Worm (Caenorhabditis elegans) whole organism, L2 larva: Measurements from ENCODE around the gene C15H7.4.
A peak's percentile ranks its signal among the peaks of the same experiment; 100 is the strongest.

Source experiments
- C34F6.9 ChIP-seq: fragments of 150-350 bp; optimal IDR thresholded peaks from 2 replicates; lab custom pipeline; 2014; ENCODE audit warnings: missing biosample characterization, missing genetic modification characterization
- F13H6.1 ChIP-seq: sonication (generic microtip); optimal IDR thresholded peaks from 2 replicates; lab custom pipeline; 2016; ENCODE audit warnings: missing genetic modification characterization, missing compliant biosample characterization
- Y55F3AM.14 ChIP-seq: fragments of 200-800 bp; sonication (Bioruptor generic); optimal IDR thresholded peaks from 2 replicates; lab custom pipeline; 2018; ENCODE audit warnings: mild to moderate bottlenecking, missing genetic modification characterization, missing compliant biosample characterization
- ZK546.5 ChIP-seq: sonication (generic microtip); optimal IDR thresholded peaks from 2 replicates; lab custom pipeline; 2017; ENCODE audit warnings: missing biosample characterization, missing genetic modification characterization
- alr-1 ChIP-seq: fragments of 150-350 bp; optimal IDR thresholded peaks from 2 replicates; lab custom pipeline; 2014; ENCODE audit warnings: missing biosample characterization, missing genetic modification characterization
- ama-1 ChIP-seq: fragments of 150-350 bp; optimal IDR thresholded peaks from 2 replicates; lab custom pipeline; 2018; ENCODE audit warnings: inconsistent platforms
- blmp-1 ChIP-seq: sonication (generic microtip); optimal IDR thresholded peaks from 2 replicates; lab custom pipeline; 2017; ENCODE audit warnings: missing genetic modification characterization, mild to moderate bottlenecking, missing compliant biosample characterization, antibody characterized with exemption, moderate library complexity; ENCODE audit not compliant: insufficient read depth
- ceh-82 ChIP-seq: fragments of 150-350 bp; optimal IDR thresholded peaks from 2 replicates; lab custom pipeline; 2014; ENCODE audit warnings: missing biosample characterization, missing genetic modification characterization
- crh-2 ChIP-seq: sonication (generic microtip); optimal IDR thresholded peaks from 2 replicates; lab custom pipeline; 2017; ENCODE audit warnings: missing biosample characterization, missing genetic modification characterization
- dmd-4 ChIP-seq: sonication (generic microtip); optimal IDR thresholded peaks from 2 replicates; lab custom pipeline; 2017; ENCODE audit warnings: missing biosample characterization, missing genetic modification characterization
- elt-1 ChIP-seq: fragments of 150-350 bp; optimal IDR thresholded peaks from 2 replicates; lab custom pipeline; 2014; ENCODE audit warnings: missing biosample characterization, missing genetic modification characterization
- elt-3 ChIP-seq: sonication (generic microtip); optimal IDR thresholded peaks from 2 replicates; lab custom pipeline; 2017; ENCODE audit warnings: missing biosample characterization, missing genetic modification characterization
- fos-1 ChIP-seq: fragments of 150-350 bp; optimal IDR thresholded peaks from 2 replicates; lab custom pipeline; 2014; ENCODE audit warnings: missing biosample characterization, missing genetic modification characterization
- gmeb-1 ChIP-seq: fragments of 150-350 bp; optimal IDR thresholded peaks from 2 replicates; lab custom pipeline; 2014; ENCODE audit warnings: missing biosample characterization, missing genetic modification characterization
- lin-11 ChIP-seq: fragments of 150-350 bp; sonication (generic microtip); optimal IDR thresholded peaks from 2 replicates; lab custom pipeline; 2014; ENCODE audit warnings: missing biosample characterization, missing genetic modification characterization, inconsistent platforms, mixed read lengths
- lin-13 ChIP-seq: fragments of 150-350 bp; optimal IDR thresholded peaks from 2 replicates; lab custom pipeline; 2014; ENCODE audit warnings: missing biosample characterization, missing genetic modification reagents, missing genetic modification characterization
- lsy-2 ChIP-seq, 2 experiments: fragments of 150-350 bp in 1 of 2; sonication (generic microtip) in 1 of 2; optimal IDR thresholded peaks; 2 replicates each; lab custom pipeline; 2014 to 2017; ENCODE audit warnings: missing biosample characterization in 2 of 2, missing genetic modification characterization in 2 of 2
- mab-5 ChIP-seq: fragments of 150-350 bp; optimal IDR thresholded peaks from 2 replicates; lab custom pipeline; 2014; ENCODE audit warnings: missing biosample characterization, missing genetic modification characterization
- mbf-1 ChIP-seq: sonication (generic microtip); optimal IDR thresholded peaks from 2 replicates; lab custom pipeline; 2017; ENCODE audit warnings: missing biosample characterization, missing genetic modification characterization
- mdl-1 ChIP-seq, 2 experiments: fragments of 150-350 bp in 1 of 2; sonication (generic microtip) in 1 of 2; optimal IDR thresholded peaks; 2 replicates each; lab custom pipeline; 2017; ENCODE audit warnings: missing biosample characterization in 2 of 2, missing genetic modification characterization in 2 of 2
- nhr-11 ChIP-seq: fragments of 150-350 bp; optimal IDR thresholded peaks from 2 replicates; lab custom pipeline; 2014; ENCODE audit warnings: missing biosample characterization, missing genetic modification characterization
- nhr-129 ChIP-seq: fragments of 150-350 bp; optimal IDR thresholded peaks from 2 replicates; lab custom pipeline; 2014; ENCODE audit warnings: missing biosample characterization, missing genetic modification characterization
- nhr-21 ChIP-seq: fragments of 150-350 bp; optimal IDR thresholded peaks from 2 replicates; lab custom pipeline; 2014; ENCODE audit warnings: missing biosample characterization, missing genetic modification characterization
- nhr-23 ChIP-seq: fragments of 150-350 bp; optimal IDR thresholded peaks from 2 replicates; lab custom pipeline; 2014; ENCODE audit warnings: missing biosample characterization, missing genetic modification reagents, missing genetic modification characterization
- nhr-25 ChIP-seq: fragments of 150-350 bp; sonication (generic microtip); optimal IDR thresholded peaks from 3 replicates; lab custom pipeline; 2014; ENCODE audit warnings: missing biosample characterization, missing genetic modification characterization
- nhr-77 ChIP-seq: fragments of 150-350 bp; optimal IDR thresholded peaks from 2 replicates; lab custom pipeline; 2014; ENCODE audit warnings: missing biosample characterization, missing genetic modification characterization
- peb-1 ChIP-seq: fragments of 150-350 bp; optimal IDR thresholded peaks from 2 replicates; lab custom pipeline; 2014; ENCODE audit warnings: missing biosample characterization, missing genetic modification characterization
- sem-4 ChIP-seq: fragments of 150-350 bp; optimal IDR thresholded peaks from 2 replicates; lab custom pipeline; 2014; ENCODE audit warnings: missing biosample characterization, missing genetic modification reagents, missing genetic modification characterization
- skn-1 ChIP-seq: sonication (generic microtip); optimal IDR thresholded peaks from 2 replicates; lab custom pipeline; 2017; ENCODE audit warnings: missing biosample characterization, missing genetic modification characterization
- sma-3 ChIP-seq: sonication (generic microtip); optimal IDR thresholded peaks from 2 replicates; lab custom pipeline; 2016; ENCODE audit warnings: missing genetic modification reagents, missing genetic modification characterization, missing compliant biosample characterization
- sma-9 ChIP-seq, 2 experiments: fragments of 150-350 bp in 1 of 2; sonication (generic microtip) in 1 of 2; optimal IDR thresholded peaks; 2 replicates each; lab custom pipeline; 2014 to 2016; ENCODE audit warnings: missing genetic modification characterization in 2 of 2, mild to moderate bottlenecking in 1 of 2, missing biosample characterization in 1 of 2, missing compliant biosample characterization in 1 of 2, missing genetic modification reagents in 1 of 2, moderate library complexity in 1 of 2
- unc-39 ChIP-seq: fragments of 150-350 bp; optimal IDR thresholded peaks from 2 replicates; lab custom pipeline; 2014; ENCODE audit warnings: missing biosample characterization, missing genetic modification characterization
- unc-55 ChIP-seq: fragments of 150-350 bp; sonication (generic microtip); optimal IDR thresholded peaks from 3 replicates; lab custom pipeline; 2014; ENCODE audit warnings: missing biosample characterization, missing genetic modification reagents, missing genetic modification characterization
- ztf-1 ChIP-seq: fragments of 200-800 bp; sonication (Bioruptor generic); conservative IDR thresholded peaks from 2 replicates; pipeline ENCODE4 v1.3.6; 2022; ENCODE audit warnings: missing genetic modification characterization, missing compliant biosample characterization
- ztf-4 ChIP-seq: fragments of 150-350 bp; optimal IDR thresholded peaks from 2 replicates; lab custom pipeline; 2014; ENCODE audit warnings: missing biosample characterization, missing genetic modification characterization

C15H7.4 gene

DNA sequence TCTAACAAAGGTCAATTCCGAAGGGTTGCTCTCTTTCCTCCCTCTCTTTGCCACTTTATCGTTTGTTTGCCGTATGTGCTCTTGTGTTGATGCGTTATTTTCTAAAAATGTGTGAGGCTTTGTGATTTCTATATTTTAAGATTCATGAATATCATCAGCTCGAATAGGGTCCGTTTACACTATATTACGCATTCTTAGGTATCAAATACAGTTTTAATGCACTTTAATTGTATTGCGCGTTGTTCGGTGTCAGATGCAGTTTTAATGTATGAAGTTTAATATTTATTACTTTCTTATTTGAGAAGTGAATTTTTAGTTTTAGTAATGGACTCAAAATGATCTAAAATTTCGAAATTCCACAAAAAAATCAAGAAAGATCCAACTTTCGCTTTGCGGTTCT is 40.7 kb upstream of the C15H7.4 start, which contains the start of gene bud-31:
Gene bud-31 (minus strand): TSS at position 101 of the 400 bp plus-strand sequence.
- TF ChIP-seq gmeb-1 (tag; lab: Kevin White, UChicago) (no peak), lin-11 (tag; lab: Kevin White, UChicago) (no peak), elt-1 (tag; lab: Kevin White, UChicago) (no peak), blmp-1 (tag; lab: Kevin White, UChicago) (no peak), sma-3 (GFP tag; lab: Kevin White, UChicago) (no peak)

DNA sequence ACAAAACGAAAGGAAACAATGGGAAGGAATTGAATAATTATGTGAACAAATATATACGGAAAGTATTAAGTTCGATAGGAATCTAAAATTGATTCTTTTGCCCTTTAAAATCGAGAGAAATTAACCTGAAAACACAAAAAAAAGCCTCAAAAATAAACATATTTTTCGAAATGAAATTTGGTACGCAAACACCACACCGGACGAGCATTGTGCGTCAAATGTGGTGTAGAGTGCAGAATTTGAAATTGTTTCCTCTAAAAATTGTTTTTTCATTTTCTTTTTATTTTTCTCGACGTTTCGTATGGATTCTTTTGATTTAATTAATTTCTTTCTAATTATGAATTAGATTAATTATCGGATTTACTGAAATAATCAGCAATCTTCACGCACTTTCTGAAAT is 39.7 kb upstream of the C15H7.4 start:
- TF ChIP-seq C34F6.9 (tag; lab: Kevin White, UChicago) (peak; percentile 59), nhr-11 (tag; lab: Kevin White, UChicago) (no peak), ztf-4 (tag; lab: Kevin White, UChicago) (no peak), gmeb-1 (tag; lab: Kevin White, UChicago) (peak; percentile 21), dmd-4 (tag; lab: Kevin White, UChicago) (no peak), lsy-2 (tag; optimal IDR thresholded peaks at IDR 0.05; lab: Kevin White, UChicago) (peak in 1 of 2 experiments; percentile 55), nhr-25 (tag; lab: Kevin White, UChicago) (no peak), lin-11 (tag; lab: Kevin White, UChicago) (no peak), unc-55 (GFP tag; lab: Kevin White, UChicago) (peak; percentile 65), nhr-21 (tag; lab: Kevin White, UChicago) (no peak)

DNA sequence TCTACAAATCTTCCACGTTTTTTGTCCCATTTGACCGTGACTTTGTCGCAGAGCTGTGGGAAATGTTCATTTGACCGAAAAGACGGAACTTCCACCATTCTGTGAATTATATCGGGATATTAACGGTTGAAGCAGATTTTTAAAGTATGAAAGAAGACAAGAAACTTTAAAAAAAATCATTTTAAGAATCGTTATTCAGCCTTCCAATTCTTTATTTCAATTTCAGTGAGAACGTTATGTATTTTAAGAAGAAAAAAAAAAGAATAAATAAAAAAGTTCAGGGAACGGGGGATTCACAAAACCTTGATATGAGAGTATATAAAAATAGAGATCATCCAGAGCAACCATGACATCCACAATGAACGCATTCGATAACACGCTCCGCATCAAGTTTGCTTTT is 38.8 kb upstream of the C15H7.4 start, which contains the start of gene set-3:
Gene set-3 (minus strand): TSS at position 101 of the 400 bp plus-strand sequence.
- TF ChIP-seq mab-5 (tag; lab: Kevin White, UChicago) = no peak
- TF ChIP-seq lsy-2 (tag; optimal IDR thresholded peaks at IDR 0.05; lab: Kevin White, UChicago) = no peak
- TF ChIP-seq Y55F3AM.14 = no peak
- TF ChIP-seq peb-1 (tag; lab: Kevin White, UChicago) = no peak
- TF ChIP-seq ztf-1 = no peak
- TF ChIP-seq sem-4 (tag; lab: Kevin White, UChicago) = no peak
- TF ChIP-seq nhr-23 (tag; lab: Kevin White, UChicago) = no peak
- no peak for TF ChIP-seq ama-1

DNA sequence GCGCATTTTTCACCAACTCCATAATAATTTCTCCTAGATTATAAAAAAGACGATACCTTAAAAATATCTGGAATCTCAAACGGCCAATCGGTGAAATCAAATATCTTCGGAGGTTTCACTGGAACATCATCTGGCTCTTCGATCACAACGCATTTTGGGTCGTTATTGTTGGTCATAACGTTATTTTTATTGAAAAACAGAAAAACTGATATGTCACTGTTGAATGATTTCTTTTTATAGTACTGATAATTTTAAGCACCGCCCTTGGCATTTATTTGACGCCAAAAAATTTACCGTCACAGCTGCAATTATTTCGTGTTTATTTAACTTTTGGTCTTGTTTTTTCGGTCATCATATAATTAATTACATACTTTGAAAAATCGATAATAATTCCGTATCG is 34.3 kb upstream of the C15H7.4 start, which contains the start of gene best-5:
Gene best-5 (minus strand): TSS at position 210 of the 400 bp plus-strand sequence.
- TF ChIP-seq sma-9 (GFP tag; optimal IDR thresholded peaks at IDR 0.05; lab: Kevin White, UChicago) (no peak), sma-9 (tag; optimal IDR thresholded peaks at IDR 0.05; lab: Kevin White, UChicago) (no peak), lin-13 (no peak), ceh-82 (tag; lab: Kevin White, UChicago) (no peak), lsy-2 (tag; optimal IDR thresholded peaks at IDR 0.05; lab: Kevin White, UChicago) (no peak), nhr-11 (tag; lab: Kevin White, UChicago) (no peak), dmd-4 (tag; lab: Kevin White, UChicago) (no peak), lin-11 (tag; lab: Kevin White, UChicago) (no peak), ama-1 (no peak), nhr-129 (tag; lab: Kevin White, UChicago) (no peak), alr-1 (no peak), elt-3 (no peak), ZK546.5 (tag; lab: Kevin White, UChicago) (no peak), unc-39 (tag; lab: Kevin White, UChicago) (no peak), peb-1 (tag; lab: Kevin White, UChicago) (no peak), skn-1 (tag; lab: Kevin White, UChicago) (no peak), nhr-25 (tag; lab: Kevin White, UChicago) (no peak), mbf-1 (tag; lab: Kevin White, UChicago) (no peak), mdl-1 (tag; optimal IDR thresholded peaks at IDR 0.05; lab: Kevin White, UChicago) (no peak), ztf-4 (tag; lab: Kevin White, UChicago) (no peak), C34F6.9 (tag; lab: Kevin White, UChicago) (no peak)

DNA sequence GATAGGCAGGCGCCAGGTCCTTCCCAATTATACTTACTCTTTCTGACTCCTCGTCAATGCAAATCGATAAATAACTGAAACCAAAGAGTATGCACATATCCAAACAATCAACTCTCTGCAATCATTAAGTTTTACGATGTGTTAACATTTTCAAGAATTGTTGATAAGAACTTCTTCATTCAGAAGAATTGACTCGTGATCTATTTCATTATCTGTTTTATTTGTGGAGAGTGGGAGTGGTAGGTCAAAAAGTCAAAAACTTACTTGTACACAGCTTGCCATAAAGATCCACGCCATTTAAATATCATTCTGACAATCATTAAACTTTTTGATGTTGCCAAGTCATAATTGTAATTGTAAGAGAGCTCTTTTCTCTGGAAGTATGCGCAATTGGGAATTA is 33.7 kb upstream of the C15H7.4 start:
- no peak for TF ChIP-seq mab-5 (tag; lab: Kevin White, UChicago)
- TF ChIP-seq ZK546.5 (tag; lab: Kevin White, UChicago) = no peak
- TF ChIP-seq crh-2 = peak; percentile 15
- peak; percentile 6 for TF ChIP-seq fos-1 (tag; lab: Kevin White, UChicago)
- TF ChIP-seq gmeb-1 (tag; lab: Kevin White, UChicago) = peak; percentile 10
- TF ChIP-seq elt-1 (tag; lab: Kevin White, UChicago) = no peak
- no peak for TF ChIP-seq nhr-77 (tag; lab: Kevin White, UChicago)
- no peak for TF ChIP-seq F13H6.1 (tag; lab: Kevin White, UChicago)
- TF ChIP-seq, all 48 proteins: peak for 3
